Worm (Caenorhabditis elegans): ENCODE measurements around the gene R74.7.

R74.7 gene

DNA sequence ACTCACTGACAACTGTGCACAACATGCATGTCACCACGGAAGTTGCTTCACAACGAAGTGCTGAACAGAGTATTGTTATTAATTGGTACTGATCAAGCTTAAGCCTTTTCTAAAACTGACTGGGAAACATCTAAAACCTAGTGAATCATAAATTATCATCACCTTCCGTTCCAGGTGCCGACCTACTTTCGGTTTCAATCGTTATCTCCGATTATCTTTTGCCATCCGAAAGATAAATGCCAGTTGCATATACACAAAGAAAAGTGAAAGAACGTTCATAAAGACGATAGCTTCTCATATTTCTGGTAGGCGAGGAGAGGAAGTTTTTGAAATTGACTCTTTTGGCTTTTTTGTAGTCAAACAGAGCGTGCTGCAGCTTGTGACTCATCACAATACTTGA, 14.6 kb upstream of the R74.7 start:
- no peak for TF ChIP-seq him-1 (tag; optimal IDR thresholded peaks at IDR 0.05)
- no peak for TF ChIP-seq W03F9.2 (tag; optimal IDR thresholded peaks at IDR 0.05)
- TF ChIP-seq dao-5 (tag; optimal IDR thresholded peaks at IDR 0.05), result no peak

DNA sequence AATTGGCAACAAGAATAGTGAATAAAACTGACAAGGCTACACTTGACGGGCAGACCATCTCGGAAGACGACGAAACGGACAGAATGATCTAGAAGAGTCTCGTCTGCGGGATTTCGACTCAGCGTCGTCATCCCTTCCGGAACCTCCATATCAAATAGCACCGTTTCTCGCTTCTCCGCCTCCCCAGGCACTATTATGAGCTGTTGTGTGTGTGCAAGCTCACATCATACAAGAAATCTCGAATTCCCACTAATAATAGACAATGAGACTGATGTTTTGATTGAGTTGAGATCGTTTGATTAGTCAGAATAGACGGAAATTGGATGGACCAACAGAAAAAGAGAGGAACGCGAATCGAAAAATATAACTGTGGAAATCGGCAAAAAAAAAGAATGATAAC, 14.0 kb upstream of the R74.7 start, which contains the start of gene spp-28:
Gene spp-28 (minus strand): TSS at position 101 of the 400 bp plus-strand sequence.
- no peak for TF ChIP-seq dao-5 (tag; optimal IDR thresholded peaks at IDR 0.05)

DNA sequence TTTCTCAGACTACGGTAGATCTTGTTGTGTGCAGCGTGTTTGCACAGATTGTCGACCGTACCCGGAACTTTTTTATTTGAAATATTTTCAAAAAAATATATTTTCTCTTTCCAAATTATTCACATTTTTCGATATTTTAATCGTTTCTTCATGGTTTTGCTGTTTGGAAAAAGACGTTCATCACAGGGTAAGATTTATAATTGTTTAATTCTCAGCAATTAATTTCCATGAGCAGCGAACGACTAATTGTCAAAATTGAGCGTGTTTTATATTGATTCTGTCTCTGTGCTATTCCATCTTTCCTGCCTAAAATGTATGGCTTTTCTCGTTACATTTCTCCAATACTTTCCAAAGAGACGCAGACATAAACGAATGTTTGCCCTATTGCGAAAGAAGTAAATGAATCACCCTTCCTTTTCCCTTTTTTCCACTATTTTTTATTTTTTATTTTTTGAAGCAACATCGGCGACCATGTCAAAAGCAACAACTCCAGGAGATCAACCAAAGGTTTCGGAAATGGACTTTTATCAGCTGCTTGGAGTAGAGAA, 13.1 kb upstream of the R74.7 start, which contains the start of gene dnj-16:
Gene dnj-16 (plus strand): TSS at position 51 of the 548 bp plus-strand sequence.
- no peak for TF ChIP-seq him-1 (tag; optimal IDR thresholded peaks at IDR 0.05)
- TF ChIP-seq dao-5 (tag; optimal IDR thresholded peaks at IDR 0.05), result no peak
- TF ChIP-seq W03F9.2 (tag; optimal IDR thresholded peaks at IDR 0.05), result peak; percentile 30

DNA sequence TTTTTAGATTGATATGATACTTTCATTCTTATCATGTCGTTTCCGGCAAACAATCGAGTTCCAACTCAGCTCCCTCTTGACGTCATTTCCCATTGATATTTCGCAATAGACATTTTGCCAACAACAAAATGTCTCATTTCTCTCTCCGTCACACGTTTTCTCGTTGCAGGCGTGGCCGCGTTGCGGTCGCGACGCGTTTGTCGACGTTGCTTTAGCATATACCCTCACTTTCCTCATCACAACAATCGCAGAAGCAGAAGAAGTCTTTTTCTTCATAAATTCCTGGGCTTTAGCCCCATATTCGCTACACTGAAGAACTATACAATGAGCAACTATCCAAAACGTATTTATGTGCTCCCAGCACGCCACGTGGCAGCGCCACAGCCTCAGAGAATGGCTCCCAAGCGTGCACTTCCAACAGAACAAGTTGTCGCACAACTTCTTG, 10.5 kb upstream of the R74.7 start, which contains the start of gene xbp-1:
Gene xbp-1 (plus strand): TSS at position 151 of the 445 bp plus-strand sequence.
- TF ChIP-seq dao-5 (tag; optimal IDR thresholded peaks at IDR 0.05) (no peak), W03F9.2 (tag; optimal IDR thresholded peaks at IDR 0.05) (peak; percentile 84), him-1 (tag; optimal IDR thresholded peaks at IDR 0.05) (peak; percentile 63)

DNA sequence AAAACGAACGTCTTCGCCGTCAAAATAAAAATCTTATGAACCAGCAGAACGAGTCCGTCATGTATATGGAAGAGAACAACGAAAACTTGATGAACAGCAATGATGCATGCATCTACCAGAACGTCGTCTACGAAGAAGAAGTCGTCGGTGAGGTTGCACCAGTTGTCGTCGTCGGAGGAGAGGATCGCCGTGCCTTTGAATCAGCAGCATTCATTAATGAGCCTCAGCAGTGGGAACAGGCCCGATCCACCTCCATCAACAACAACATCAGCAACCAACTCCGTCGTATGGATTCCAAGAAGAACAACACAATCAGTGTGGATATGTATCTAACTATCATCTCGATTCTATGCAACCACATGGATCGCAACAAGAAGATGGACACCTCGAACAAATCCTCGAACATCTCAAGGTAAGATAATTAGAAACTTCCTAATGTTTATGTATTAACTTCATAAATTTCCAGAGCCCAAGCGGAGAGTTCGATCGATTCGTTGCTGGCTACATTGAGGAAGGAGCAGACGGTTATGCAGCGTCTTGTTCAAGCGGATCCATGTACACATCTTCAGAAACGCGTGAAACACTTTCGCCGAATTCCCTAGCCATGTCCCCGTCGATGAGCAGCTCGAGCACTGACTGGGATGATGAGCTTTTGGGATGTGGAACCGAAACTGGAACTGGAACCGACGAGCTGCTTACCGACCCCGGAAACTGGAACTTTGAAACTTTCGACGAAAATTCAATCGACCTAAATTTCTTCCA, 9.7 kb upstream of the R74.7 start:
- TF ChIP-seq dao-5 (tag; optimal IDR thresholded peaks at IDR 0.05), result no peak
- TF ChIP-seq W03F9.2 (tag; optimal IDR thresholded peaks at IDR 0.05), result no peak
- no peak for TF ChIP-seq him-1 (tag; optimal IDR thresholded peaks at IDR 0.05)

DNA sequence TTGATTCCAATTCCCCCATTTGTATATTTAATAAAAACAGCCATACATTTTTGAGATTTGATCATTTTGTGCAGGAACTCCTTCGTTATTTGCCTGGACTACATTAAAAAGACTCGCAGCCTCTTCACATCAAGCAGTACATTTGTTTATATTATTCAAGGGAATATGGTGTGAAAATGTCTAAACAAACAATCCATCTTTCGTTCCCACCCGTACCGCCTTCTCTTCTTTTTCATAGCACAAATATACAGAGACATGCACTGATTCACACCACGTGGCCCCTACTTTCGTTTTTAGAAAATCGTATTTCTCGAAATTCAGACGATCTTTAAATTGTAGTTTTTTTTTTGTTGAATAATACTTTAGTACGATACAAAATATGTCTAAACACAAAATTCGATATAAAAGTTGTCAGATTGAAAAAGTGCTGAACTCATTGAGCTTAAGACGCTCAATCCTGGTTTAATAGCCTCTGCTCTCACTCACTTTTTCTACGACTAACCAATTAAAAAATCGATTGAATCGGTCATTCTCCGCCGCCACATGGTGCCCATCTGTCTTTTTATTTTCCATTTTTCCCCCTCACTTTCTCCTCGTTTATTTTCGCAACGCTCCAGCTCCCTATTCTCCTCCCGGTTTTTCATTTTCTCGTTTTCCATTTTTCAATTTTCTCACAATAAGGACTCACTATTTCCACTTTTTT, 8.8 kb upstream of the R74.7 start:
- TF ChIP-seq dao-5 (tag; optimal IDR thresholded peaks at IDR 0.05) (peak; percentile 58), W03F9.2 (tag; optimal IDR thresholded peaks at IDR 0.05) (peak; percentile 2), him-1 (tag; optimal IDR thresholded peaks at IDR 0.05) (peak; percentile 51)

DNA sequence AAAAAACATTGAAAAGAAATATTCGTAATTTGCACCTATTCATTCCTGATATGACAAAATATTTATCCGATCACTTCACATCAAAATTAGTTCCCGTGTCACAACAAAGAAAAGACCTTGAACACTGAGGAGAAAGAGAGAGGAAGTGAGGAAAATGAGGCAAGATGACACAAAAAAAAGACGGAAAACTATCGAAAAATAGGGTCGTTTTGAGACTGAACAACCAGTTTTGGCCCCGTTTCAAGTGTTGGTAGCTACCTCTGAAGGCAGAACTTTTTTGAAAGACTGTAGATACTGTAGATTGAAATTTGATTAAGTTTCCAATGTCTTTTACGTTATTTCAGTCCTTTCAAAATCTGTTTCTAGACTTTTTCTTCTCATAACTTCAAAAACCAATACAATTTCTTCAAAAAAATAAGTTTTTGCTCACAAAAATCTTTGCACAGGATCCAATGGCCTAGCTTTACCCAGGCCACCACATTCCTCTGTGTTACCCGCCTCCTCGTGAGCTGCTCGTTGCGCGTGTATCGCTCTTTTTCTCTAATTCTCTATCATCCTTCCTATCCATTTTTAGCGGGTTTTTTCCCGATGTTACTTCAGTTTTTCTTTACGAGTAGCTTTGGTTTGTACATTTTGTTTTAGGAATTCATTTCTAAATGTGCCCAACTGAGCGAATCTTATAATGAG, 7.8 kb upstream of the R74.7 start:
- TF ChIP-seq W03F9.2 (tag; optimal IDR thresholded peaks at IDR 0.05) (peak; percentile 7), him-1 (tag; optimal IDR thresholded peaks at IDR 0.05) (no peak), dao-5 (tag; optimal IDR thresholded peaks at IDR 0.05) (no peak)

DNA sequence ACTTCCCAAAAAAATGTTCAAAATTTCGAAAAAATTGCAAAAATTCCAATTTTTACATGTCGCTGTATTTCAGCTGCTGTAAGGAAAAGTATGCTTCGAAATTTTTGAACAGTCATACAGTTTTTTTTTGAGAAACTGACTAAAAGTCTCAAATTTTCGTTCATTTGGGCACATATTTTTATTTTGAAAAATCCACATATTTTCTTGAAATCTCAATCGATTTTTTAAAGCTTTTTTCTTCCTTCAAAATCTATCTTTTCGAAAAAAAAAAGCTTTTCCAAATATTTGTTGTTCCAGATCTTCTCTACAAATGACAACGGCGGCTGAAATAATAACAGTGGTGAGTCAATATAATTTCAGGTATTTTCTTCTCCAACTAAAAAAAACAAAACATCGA, 7.2 kb upstream of the R74.7 start, which contains the start of gene asd-1:
Gene asd-1 (plus strand): TSS at position 298 of the 397 bp plus-strand sequence.
- TF ChIP-seq W03F9.2 (tag; optimal IDR thresholded peaks at IDR 0.05) (no peak), him-1 (tag; optimal IDR thresholded peaks at IDR 0.05) (no peak), dao-5 (tag; optimal IDR thresholded peaks at IDR 0.05) (no peak)

DNA sequence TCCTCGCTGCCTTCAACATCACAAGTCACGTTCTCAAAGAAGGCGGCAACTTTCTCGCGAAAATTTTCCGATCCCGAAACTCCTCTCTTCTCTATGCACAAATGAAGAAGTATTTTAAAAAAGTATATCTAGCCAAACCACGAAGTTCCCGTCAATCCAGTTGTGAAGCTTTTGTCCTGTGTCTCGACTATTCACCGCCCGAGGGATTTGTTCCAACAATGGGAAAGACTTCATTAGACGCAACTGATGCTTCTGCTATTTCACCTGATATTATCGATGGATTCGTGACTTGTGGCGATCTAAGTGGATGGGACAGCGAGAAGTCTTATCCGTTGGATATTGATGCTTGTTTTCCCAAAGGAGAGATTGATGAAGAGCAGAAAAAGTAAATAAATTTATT, 735 bp downstream of the R74.7 start:
- no peak for TF ChIP-seq W03F9.2 (tag; optimal IDR thresholded peaks at IDR 0.05)

DNA sequence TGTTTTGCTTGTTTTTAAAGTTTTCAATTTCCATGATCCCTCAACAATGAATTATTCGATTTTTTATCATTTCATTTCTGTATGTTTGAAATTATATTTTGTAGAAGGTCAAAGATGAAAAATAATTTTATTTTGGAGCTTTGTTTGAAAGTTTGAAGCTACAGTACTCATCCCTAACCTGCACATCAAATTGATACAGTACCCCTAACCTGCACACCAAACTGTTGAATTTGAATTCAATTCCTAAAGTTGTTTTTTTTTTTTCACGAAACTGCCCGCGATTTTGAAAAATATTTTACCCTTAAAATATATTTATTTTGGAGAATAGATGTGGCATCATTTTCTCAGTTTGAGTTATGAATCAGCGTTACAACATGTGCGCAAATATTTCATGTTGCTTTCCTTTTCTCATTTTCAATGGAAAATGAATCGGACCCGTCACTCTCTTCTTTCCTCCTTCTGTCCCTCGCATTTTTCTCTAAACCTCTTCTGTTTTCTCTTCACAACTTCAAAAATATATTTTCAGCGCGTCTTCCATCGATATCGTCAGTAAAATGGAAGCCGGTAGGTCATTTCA, 1.6 kb downstream of the R74.7 start, which contains the start of gene R74.8:
Gene R74.8 (plus strand): TSS at position 527 of the 577 bp plus-strand sequence.
- TF ChIP-seq him-1 (tag; optimal IDR thresholded peaks at IDR 0.05) (no peak), W03F9.2 (tag; optimal IDR thresholded peaks at IDR 0.05) (peak; percentile 36)

DNA sequence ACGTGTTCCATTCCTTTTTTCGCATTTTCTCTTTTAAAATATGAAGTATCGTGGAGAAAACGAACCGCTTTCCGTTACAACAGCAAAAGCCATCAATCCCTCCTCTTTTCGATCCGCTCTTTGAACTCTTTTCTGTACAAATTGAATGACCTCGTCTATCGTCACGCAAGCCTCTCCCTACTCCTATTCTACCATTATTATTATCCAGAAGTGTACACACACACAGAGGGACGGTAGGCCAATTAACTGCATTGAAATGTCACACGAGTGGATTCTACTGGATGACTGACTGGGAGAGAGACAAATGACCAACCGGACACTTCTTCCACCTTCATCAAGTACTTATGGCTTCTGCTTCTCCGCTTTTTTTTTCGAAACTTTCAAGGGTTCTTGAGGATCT, 4.0 kb downstream of the R74.7 start:
- TF ChIP-seq dao-5 (tag; optimal IDR thresholded peaks at IDR 0.05), result no peak
- TF ChIP-seq him-1 (tag; optimal IDR thresholded peaks at IDR 0.05), result no peak
- TF ChIP-seq W03F9.2 (tag; optimal IDR thresholded peaks at IDR 0.05), result no peak

DNA sequence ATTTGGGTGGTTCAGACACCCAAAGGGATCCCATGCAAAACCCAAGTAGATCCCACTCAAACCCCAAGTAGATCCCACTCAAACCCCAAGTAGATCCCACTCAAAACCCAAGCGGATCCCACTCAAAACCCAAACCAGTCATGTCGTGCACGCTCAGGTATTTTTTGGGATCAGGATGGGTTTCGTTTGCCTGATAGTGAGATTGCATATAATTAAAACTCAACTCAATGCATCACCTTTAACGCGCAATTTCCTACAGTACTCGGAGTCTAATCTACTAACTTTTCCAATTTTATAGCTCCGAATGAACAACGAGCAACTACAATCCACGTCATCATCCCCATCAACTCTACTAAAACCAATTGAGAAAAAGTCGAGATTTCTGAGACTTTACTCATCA, 5.0 kb downstream of the R74.7 start, which contains the start of gene phlp-2:
Gene phlp-2 (plus strand): TSS at position 301 of the 400 bp plus-strand sequence.
- TF ChIP-seq dao-5 (tag; optimal IDR thresholded peaks at IDR 0.05) (no peak), him-1 (tag; optimal IDR thresholded peaks at IDR 0.05) (no peak), W03F9.2 (tag; optimal IDR thresholded peaks at IDR 0.05) (no peak)

DNA sequence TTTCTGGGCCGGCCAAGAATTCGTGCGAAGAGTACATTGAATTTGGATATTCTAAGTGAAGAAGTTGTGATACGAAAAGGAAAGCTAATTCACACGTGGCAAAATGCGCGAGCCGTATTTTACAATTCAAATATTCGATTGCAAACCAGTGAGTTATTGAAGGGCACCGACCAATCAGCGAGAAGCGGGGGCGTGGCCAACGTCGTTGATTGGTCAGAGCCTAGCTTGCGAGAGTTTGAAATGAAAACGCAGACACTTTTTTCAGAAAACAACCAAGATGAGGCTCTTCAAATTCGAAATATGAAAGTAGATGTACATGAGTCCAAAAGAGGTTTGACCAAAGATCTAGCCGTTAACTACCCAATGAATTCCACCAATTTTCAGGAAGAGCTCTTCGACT, 6.4 kb downstream of the R74.7 start:
- TF ChIP-seq him-1 (tag; optimal IDR thresholded peaks at IDR 0.05) (no peak), dao-5 (tag; optimal IDR thresholded peaks at IDR 0.05) (no peak), W03F9.2 (tag; optimal IDR thresholded peaks at IDR 0.05) (no peak)
